Fruit fly (Drosophila melanogaster) whole organism, wandering third instar larva: ENCODE data around the gene Cisd2.

ENCODE experiments used
- br ChIP-seq: fragments of 200-800 bp; sonication (Bioruptor generic); optimal IDR thresholded peaks from 2 replicates; lab custom pipeline; 2016; ENCODE audit warnings: missing biosample characterization, missing genetic modification characterization
- fru ChIP-seq: fragments of 200-800 bp; sonication (Bioruptor generic); optimal IDR thresholded peaks from 3 replicates; lab custom pipeline; 2016; ENCODE audit warnings: missing biosample characterization, mild to moderate bottlenecking, missing genetic modification characterization
- tai ChIP-seq: sonication (Bioruptor generic); optimal IDR thresholded peaks from 2 replicates; lab custom pipeline; 2016; ENCODE audit warnings: missing biosample characterization, missing genetic modification characterization

- TF ChIP-seq tai (GFP tag; lab: Kevin White, UChicago) (no peak), fru (no peak), br (GFP tag; lab: Kevin White, UChicago) (no peak)
These were observed 7.4 kb upstream of the Cisd2 start for dm6 chr3R:29230552-29231102.
